Worm (Caenorhabditis elegans): ENCODE results near the gene W03C9.1.
A peak's percentile ranks its signal among the peaks of the same experiment; 100 is the strongest.

Gene W03C9.1

ce11 chrII:11967507-11968127 lies 5.7 kb upstream of the W03C9.1 start, which contains the start of gene W03C9.5 (continued):
- TF ChIP-seq gmeb-2 (tag; optimal IDR thresholded peaks at IDR 0.05) (peak; percentile 21), pag-3 (tag; optimal IDR thresholded peaks at IDR 0.05; ENCODE audit: borderline replicate concordance) (peak; percentile 83), ceh-24 (tag; optimal IDR thresholded peaks at IDR 0.05) (no peak), ceh-19 (GFP tag; optimal IDR thresholded peaks at IDR 0.05) (peak; percentile 85), ref-2 (tag; optimal IDR thresholded peaks at IDR 0.05) (peak; percentile 99), pax-1 (tag; optimal IDR thresholded peaks at IDR 0.05) (no peak), sox-4 (tag; optimal IDR thresholded peaks at IDR 0.05) (peak; percentile 70), ceh-34 (tag; optimal IDR thresholded peaks at IDR 0.05) (peak; percentile 98), ceh-9 (tag; optimal IDR thresholded peaks at IDR 0.05) (no peak), mec-3 (tag; optimal IDR thresholded peaks at IDR 0.05; ENCODE audit: borderline replicate concordance) (peak; percentile 97), pat-9 (tag; optimal IDR thresholded peaks at IDR 0.05) (peak; percentile 69), Y22D7AL.16 (tag; optimal IDR thresholded peaks at IDR 0.05) (peak; percentile 39), unc-3 (GFP tag; conservative IDR thresholded peaks at IDR 0.05) (peak; percentile 72; the same call in 1 of the 2 replicates), unc-3 (tag; optimal IDR thresholded peaks at IDR 0.05) (peak; percentile 89), hlh-8 (tag; optimal IDR thresholded peaks at IDR 0.05) (peak; percentile 97), ets-4 (tag; optimal IDR thresholded peaks at IDR 0.05) (peak; percentile 96), ttx-3 (tag; optimal IDR thresholded peaks at IDR 0.05) (peak; percentile 77), pros-1 (tag; optimal IDR thresholded peaks at IDR 0.05) (peak; percentile 29), dmd-4 (tag; optimal IDR thresholded peaks at IDR 0.05; ENCODE audit: borderline replicate concordance) (peak; percentile 97), ztf-16 (tag; optimal IDR thresholded peaks at IDR 0.05) (peak; percentile 88), hlh-15 (tag; optimal IDR thresholded peaks at IDR 0.05) (peak; percentile 76), dve-1 (tag; optimal IDR thresholded peaks at IDR 0.05) (peak; percentile 72), eyg-1 (tag; optimal IDR thresholded peaks at IDR 0.05) (peak; percentile 90), tbx-7 (tag; optimal IDR thresholded peaks at IDR 0.05) (peak; percentile 97), ceh-6 (GFP tag; optimal IDR thresholded peaks at IDR 0.05) (peak; percentile 47), sox-2 (GFP tag; IDR thresholded peaks at IDR 0.05) (0 out of 2 replicates have a peak, but pooled peaks have one; percentile 18), syd-9 (tag; optimal IDR thresholded peaks at IDR 0.05) (peak; percentile 91), ceh-14 (tag; optimal IDR thresholded peaks at IDR 0.05) (peak; percentile 98), F13H6.1 (tag; optimal IDR thresholded peaks at IDR 0.05) (peak; percentile 98), ceh-48 (tag; optimal IDR thresholded peaks at IDR 0.05) (peak; percentile 28), nhr-11 (tag; optimal IDR thresholded peaks at IDR 0.05) (no peak), pha-2 (tag; optimal IDR thresholded peaks at IDR 0.05) (peak; percentile 69), zip-5 (tag; optimal IDR thresholded peaks at IDR 0.05) (peak; percentile 95), T23F11.4 (GFP tag; optimal IDR thresholded peaks at IDR 0.05) (peak; percentile 62), C38D4.7 (GFP tag; optimal IDR thresholded peaks at IDR 0.05) (peak; percentile 63), ceh-31 (tag; optimal IDR thresholded peaks at IDR 0.05) (peak; percentile 100), ahr-1 (tag; optimal IDR thresholded peaks at IDR 0.05) (peak; percentile 95), ama-1 (optimal IDR thresholded peaks at IDR 0.05) (no peak), fkh-6 (tag; optimal IDR thresholded peaks at IDR 0.05) (peak; percentile 73), ceh-45 (GFP tag; IDR thresholded peaks at IDR 0.05) (no peak), npax-4 (tag; optimal IDR thresholded peaks at IDR 0.05) (peak; percentile 35)

- TF ChIP-seq nhr-11 (tag; optimal IDR thresholded peaks at IDR 0.05) (no peak), ceh-19 (GFP tag; optimal IDR thresholded peaks at IDR 0.05) (no peak), mec-3 (tag; optimal IDR thresholded peaks at IDR 0.05; ENCODE audit: borderline replicate concordance) (no peak), sox-4 (tag; optimal IDR thresholded peaks at IDR 0.05) (no peak), pha-4 (tag; optimal IDR thresholded peaks at IDR 0.05) (no peak), pha-2 (tag; optimal IDR thresholded peaks at IDR 0.05) (no peak), fax-1 (tag; optimal IDR thresholded peaks at IDR 0.05) (no peak), pros-1 (tag; optimal IDR thresholded peaks at IDR 0.05) (no peak), ceh-2 (tag; optimal IDR thresholded peaks at IDR 0.05) (no peak), syd-9 (tag; optimal IDR thresholded peaks at IDR 0.05) (no peak), ttx-3 (tag; optimal IDR thresholded peaks at IDR 0.05) (no peak), rnt-1 (tag; optimal IDR thresholded peaks at IDR 0.05) (no peak), pax-1 (tag; optimal IDR thresholded peaks at IDR 0.05) (no peak), tbx-2 (tag; optimal IDR thresholded peaks at IDR 0.05) (no peak), unc-55 (GFP tag; optimal IDR thresholded peaks at IDR 0.05) (no peak), ceh-6 (GFP tag; optimal IDR thresholded peaks at IDR 0.05) (no peak), lim-6 (tag; optimal IDR thresholded peaks at IDR 0.05) (no peak), pqm-1 (tag; optimal IDR thresholded peaks at IDR 0.05) (no peak), ceh-31 (tag; optimal IDR thresholded peaks at IDR 0.05) (no peak)
Observed at ce11 chrII:11966602-11967001, 4.7 kb upstream of the W03C9.1 start, which contains the start of gene rab-7. Gene rab-7 (minus strand): TSS chrII:11966931.

All from whole organism, late embryonic.